Fruit fly (Drosophila melanogaster): ENCODE data around the gene Gr64d.
A peak's percentile ranks its signal among the peaks of the same experiment; 100 is the strongest.

Gr64d gene

DNA sequence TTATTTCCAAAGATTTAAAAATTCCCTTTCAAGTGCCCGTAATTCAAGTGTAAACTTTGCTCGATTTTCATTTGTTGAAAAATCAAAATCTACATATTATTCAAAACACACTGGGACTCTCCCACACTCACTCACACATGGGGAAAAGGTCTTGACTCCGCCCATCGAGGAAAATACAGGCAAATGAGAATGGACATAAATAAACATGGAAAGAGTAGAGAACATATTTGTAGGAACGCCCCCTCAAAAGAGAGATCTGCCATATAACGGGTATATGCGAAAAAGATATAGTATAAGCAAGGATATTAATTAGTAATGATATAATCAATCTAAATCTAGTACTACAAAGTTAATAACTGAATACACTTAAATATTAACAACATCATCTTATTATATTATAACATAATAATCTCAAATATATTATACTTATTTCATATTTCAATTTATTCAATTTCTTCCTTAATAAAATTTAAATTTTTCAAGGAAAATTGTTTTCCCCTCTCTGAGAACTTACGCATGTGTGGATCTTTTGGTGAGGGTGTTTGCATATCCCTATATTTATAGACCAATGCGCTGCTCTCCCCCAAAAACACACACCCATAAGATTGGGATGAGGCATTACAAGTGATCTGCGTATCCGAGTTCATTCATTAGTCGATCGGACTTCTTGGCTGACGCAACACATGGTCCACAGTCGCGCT lies 13.5 kb upstream of the Gr64d start, which contains the start of gene FoxL1:
FoxL1 (plus strand) TSS at position 651 of the 701 bp plus-strand sequence.
- TF ChIP-seq Dif (GFP tag; optimal IDR thresholded peaks at IDR 0.05; ENCODE audit: partially characterized antibody) = no peak
- no peak for TF ChIP-seq foxo (GFP tag; optimal IDR thresholded peaks at IDR 0.05)
- TF ChIP-seq rgr (GFP tag; optimal IDR thresholded peaks at IDR 0.05) = no peak
- no peak for TF ChIP-seq Dfd (GFP tag; optimal IDR thresholded peaks at IDR 0.05)
- TF ChIP-seq tai (GFP tag; optimal IDR thresholded peaks at IDR 0.05) = no peak
- no peak for TF ChIP-seq Hnf4 (GFP tag; optimal IDR thresholded peaks at IDR 0.05)
- TF ChIP-seq psq (GFP tag; optimal IDR thresholded peaks at IDR 0.05) = no peak
- TF ChIP-seq Abd-B (GFP tag; optimal IDR thresholded peaks at IDR 0.05) = no peak
- TF ChIP-seq sage (GFP tag; optimal IDR thresholded peaks at IDR 0.05) = no peak
- TF ChIP-seq OdsH (GFP tag; optimal IDR thresholded peaks at IDR 0.05) = no peak
- no peak for TF ChIP-seq Sp1 (GFP tag; optimal IDR thresholded peaks at IDR 0.05)
- TF ChIP-seq Hr78 (GFP tag; optimal IDR thresholded peaks at IDR 0.05) = no peak
- TF ChIP-seq jim (GFP tag; optimal IDR thresholded peaks at IDR 0.05) = no peak
- TF ChIP-seq brk (GFP tag; optimal IDR thresholded peaks at IDR 0.05) = no peak
- TF ChIP-seq Myc (optimal IDR thresholded peaks at IDR 0.05) = no peak
- no peak for TF ChIP-seq dsf (GFP tag; optimal IDR thresholded peaks at IDR 0.05; ENCODE audit: borderline replicate concordance)

dm6 chr3L:4021260-4021831 lies 10.5 kb upstream of the Gr64d start, which contains the start of gene Mul1:
Mul1 (plus strand) TSS chr3L:4021457.
- TF ChIP-seq Dif (GFP tag; optimal IDR thresholded peaks at IDR 0.05; ENCODE audit: partially characterized antibody) (no peak), Hr83 (GFP tag; optimal IDR thresholded peaks at IDR 0.05; ENCODE audit: poor library complexity, severe bottlenecking) (no peak), HLH106 (tag; optimal IDR thresholded peaks at IDR 0.05) (no peak), Abd-B (GFP tag; optimal IDR thresholded peaks at IDR 0.05) (no peak), tai (GFP tag; optimal IDR thresholded peaks at IDR 0.05) (no peak), ey (GFP tag; optimal IDR thresholded peaks at IDR 0.05) (no peak), brk (GFP tag; optimal IDR thresholded peaks at IDR 0.05) (no peak), foxo (GFP tag; optimal IDR thresholded peaks at IDR 0.05) (no peak), br (GFP tag; optimal IDR thresholded peaks at IDR 0.05) (no peak), usp (GFP tag; optimal IDR thresholded peaks at IDR 0.05) (no peak), dl (GFP tag; optimal IDR thresholded peaks at IDR 0.05; ENCODE audit: insufficient read depth in 1 of 2, partially characterized antibody in 2 of 2) (no peak), CG9705 (GFP tag; optimal IDR thresholded peaks at IDR 0.05) (no peak), N (GFP tag; optimal IDR thresholded peaks at IDR 0.05) (no peak), dsf (GFP tag; optimal IDR thresholded peaks at IDR 0.05; ENCODE audit: borderline replicate concordance) (no peak)

DNA sequence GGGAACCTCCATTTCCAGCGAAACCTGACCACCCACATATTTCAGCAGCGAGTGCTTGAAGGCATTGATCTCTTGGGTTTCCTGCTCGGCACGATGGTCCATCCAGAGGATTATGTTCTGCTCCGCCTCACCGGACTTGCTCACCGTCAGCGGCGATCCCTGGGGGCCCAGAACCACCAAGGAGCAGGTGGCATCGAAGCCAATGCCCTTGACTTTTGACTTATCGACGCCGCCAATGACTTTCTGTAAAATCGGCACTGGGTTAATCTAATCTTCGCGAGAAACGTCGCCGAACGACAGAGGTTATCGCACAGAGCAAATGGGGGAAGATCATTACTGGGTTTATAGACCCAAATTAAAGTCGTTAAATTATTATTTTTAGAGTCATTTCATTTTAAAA lies 7.4 kb upstream of the Gr64d start:
- TF ChIP-seq N (GFP tag; optimal IDR thresholded peaks at IDR 0.05) = no peak
- TF ChIP-seq br (GFP tag; optimal IDR thresholded peaks at IDR 0.05) = no peak
- no peak for TF ChIP-seq OdsH (GFP tag; optimal IDR thresholded peaks at IDR 0.05)
- no peak for TF ChIP-seq fru (GFP tag; optimal IDR thresholded peaks at IDR 0.05)
- no peak for TF ChIP-seq foxo (GFP tag; optimal IDR thresholded peaks at IDR 0.05)
- TF ChIP-seq CG32264 (GFP tag; optimal IDR thresholded peaks at IDR 0.05) = no peak
- no peak for TF ChIP-seq pan (optimal IDR thresholded peaks at IDR 0.05)
- no peak for TF ChIP-seq Hnf4 (GFP tag; optimal IDR thresholded peaks at IDR 0.05)

DNA sequence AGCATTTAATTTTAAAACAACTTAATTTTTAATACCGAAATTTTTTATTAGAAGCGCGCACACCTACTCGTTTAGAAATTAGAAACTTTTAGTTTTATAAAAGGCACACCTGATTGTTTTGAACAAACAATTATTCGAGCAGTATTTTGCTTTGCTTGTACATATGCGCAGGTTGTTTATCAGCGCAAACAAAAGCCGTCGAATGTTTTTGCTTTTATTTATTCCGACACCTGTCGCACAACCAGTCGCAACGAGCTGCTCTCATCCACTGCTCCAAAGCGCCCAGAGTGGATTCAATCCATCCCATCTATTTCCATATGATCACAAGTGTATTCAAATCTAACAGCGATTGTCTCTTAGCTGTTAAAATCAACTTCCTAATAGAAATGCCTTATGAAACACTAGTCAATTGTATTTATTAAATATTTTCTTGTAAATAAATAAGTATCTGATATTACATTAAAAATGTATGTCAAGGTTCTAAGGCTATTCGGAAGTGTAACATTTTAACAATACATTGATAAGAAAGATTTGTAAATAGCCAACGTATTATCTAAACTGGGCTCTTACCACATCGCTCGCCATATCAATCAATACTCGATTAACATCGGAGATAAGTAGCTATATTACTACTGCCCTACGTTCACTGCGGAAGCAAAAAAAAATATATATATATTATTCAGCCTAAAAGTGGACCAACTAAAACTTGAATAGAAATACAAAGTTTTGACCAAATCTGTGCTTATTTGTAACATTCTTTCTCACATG lies 5.9 kb upstream of the Gr64d start, which contains the start of gene CG11594:
CG11594 (minus strand) TSS at position 274 of the 768 bp plus-strand sequence.
- TF ChIP-seq fru (GFP tag; optimal IDR thresholded peaks at IDR 0.05) (no peak), br (GFP tag; optimal IDR thresholded peaks at IDR 0.05) (no peak), sage (GFP tag; optimal IDR thresholded peaks at IDR 0.05) (no peak), Hr83 (GFP tag; optimal IDR thresholded peaks at IDR 0.05; ENCODE audit: poor library complexity, severe bottlenecking) (peak; percentile 40), Hr78 (GFP tag; optimal IDR thresholded peaks at IDR 0.05) (no peak), Vsx2 (GFP tag; optimal IDR thresholded peaks at IDR 0.05; ENCODE audit: partially characterized antibody) (no peak), h (GFP tag; optimal IDR thresholded peaks at IDR 0.05) (no peak), Dfd (GFP tag; optimal IDR thresholded peaks at IDR 0.05) (no peak), sv (GFP tag; optimal IDR thresholded peaks at IDR 0.05) (no peak), CrebA (GFP tag; optimal IDR thresholded peaks at IDR 0.05; ENCODE audit: borderline replicate concordance) (no peak), jim (GFP tag; optimal IDR thresholded peaks at IDR 0.05) (no peak), OdsH (GFP tag; optimal IDR thresholded peaks at IDR 0.05) (no peak), rgr (GFP tag; optimal IDR thresholded peaks at IDR 0.05) (peak; percentile 27)

All from whole organism, wandering third instar larva.